Worm (Caenorhabditis elegans): ENCODE measurements around the gene C39B5.14.

DNA sequence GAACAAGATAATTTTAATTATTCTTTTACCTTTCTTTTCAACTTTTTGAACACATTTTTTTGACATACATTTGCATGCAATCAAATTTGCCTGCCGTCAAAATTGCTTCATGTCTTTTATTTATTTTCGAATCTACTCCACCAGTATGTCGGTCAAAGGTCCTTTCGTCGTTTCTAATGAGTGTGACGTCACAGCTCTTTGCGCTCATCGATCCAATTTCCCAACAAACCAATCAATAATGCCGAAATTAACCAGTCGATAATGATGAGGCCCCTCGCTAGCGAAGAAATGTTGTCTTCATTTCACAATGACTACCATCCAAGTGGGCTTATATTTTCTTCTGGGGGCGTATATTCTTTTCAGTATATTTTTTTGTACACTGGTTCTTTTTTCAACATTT, 51.7 kb downstream of the C39B5.14 start, which contains the start of gene Y54F10BM.6:
- TF ChIP-seq ceh-83 (GFP tag; optimal IDR thresholded peaks at IDR 0.05) (no peak), ztf-11 (tag; optimal IDR thresholded peaks at IDR 0.05) (no peak), unc-39 (tag; optimal IDR thresholded peaks at IDR 0.05) (no peak), ceh-39 (tag; optimal IDR thresholded peaks at IDR 0.05) (peak; percentile 49), ces-1 (GFP tag; optimal IDR thresholded peaks at IDR 0.05) (no peak), nhr-28 (tag; optimal IDR thresholded peaks at IDR 0.05) (no peak), flh-1 (GFP tag; optimal IDR thresholded peaks at IDR 0.05) (no peak), lin-13 (tag; optimal IDR thresholded peaks at IDR 0.05) (no peak)
